Fruit fly (Drosophila melanogaster): ENCODE results near the gene salt.

The salt gene

dm6 chr3R:31709142-31709541 is 45.4 kb downstream of the salt start (continued):
- peak; percentile 33 for TF ChIP-seq CG18599 (GFP tag; optimal IDR thresholded peaks at IDR 0.05)
- TF ChIP-seq lov (optimal IDR thresholded peaks at IDR 0.05), result no peak
- TF ChIP-seq lov (GFP tag; IDR thresholded peaks at IDR 0.05), result no peak
- peak; percentile 17 for TF ChIP-seq pb (GFP tag; optimal IDR thresholded peaks at IDR 0.05)
- TF ChIP-seq CG15269 (tag; optimal IDR thresholded peaks at IDR 0.05), result peak; percentile 16
- TF ChIP-seq lab (GFP tag; optimal IDR thresholded peaks at IDR 0.05), result peak; percentile 64
- TF ChIP-seq slp2 (GFP tag; optimal IDR thresholded peaks at IDR 0.05), result no peak
- TF ChIP-seq CG17829 (tag; optimal IDR thresholded peaks at IDR 0.05), result no peak
- TF ChIP-seq CG3407 (GFP tag; optimal IDR thresholded peaks at IDR 0.05), result no peak
- no peak for TF ChIP-seq CG9932 (GFP tag; IDR thresholded peaks at IDR 0.05)
- no peak for TF ChIP-seq CG6683 (GFP tag; optimal IDR thresholded peaks at IDR 0.05)
- TF ChIP-seq CG13775 (GFP tag; optimal IDR thresholded peaks at IDR 0.05), result no peak
- TF ChIP-seq CG13123 (GFP tag; optimal IDR thresholded peaks at IDR 0.05), result no peak
- TF ChIP-seq CG1603 (tag; optimal IDR thresholded peaks at IDR 0.05), result peak; percentile 42
- no peak for TF ChIP-seq peb (GFP tag; IDR thresholded peaks at IDR 0.05)
- TF ChIP-seq Doc3 (GFP tag; IDR thresholded peaks at IDR 0.05; ENCODE audit: partially characterized antibody), result no peak
- TF ChIP-seq CG16863 (GFP tag; optimal IDR thresholded peaks at IDR 0.05), result no peak
- TF ChIP-seq nerfin-1 (tag; optimal IDR thresholded peaks at IDR 0.05), result no peak
- no peak for TF ChIP-seq esg (GFP tag; conservative IDR thresholded peaks at IDR 0.05)
- no peak for TF ChIP-seq Usf (GFP tag; optimal IDR thresholded peaks at IDR 0.05)
- TF ChIP-seq CG1832 (GFP tag; optimal IDR thresholded peaks at IDR 0.05), result no peak
- no peak for TF ChIP-seq ro (GFP tag; IDR thresholded peaks at IDR 0.05)
- no peak for TF ChIP-seq crc (GFP tag; optimal IDR thresholded peaks at IDR 0.05)
- peak; percentile 72 for TF ChIP-seq crol (GFP tag; IDR thresholded peaks at IDR 0.05)
- no peak for TF ChIP-seq stc (GFP tag; IDR thresholded peaks at IDR 0.05)
- no peak for TF ChIP-seq luna (GFP tag; optimal IDR thresholded peaks at IDR 0.05)
- no peak for TF ChIP-seq mirr (GFP tag; optimal IDR thresholded peaks at IDR 0.05)
- TF ChIP-seq CG17361 (GFP tag; IDR thresholded peaks at IDR 0.05), result no peak; the same call in 2 of the 3 replicates
- no peak for TF ChIP-seq CG8290 (GFP tag; optimal IDR thresholded peaks at IDR 0.05)
- TF ChIP-seq CG8290 (tag; optimal IDR thresholded peaks at IDR 0.05), result no peak
- no peak for TF ChIP-seq CG33213 (GFP tag; optimal IDR thresholded peaks at IDR 0.05)
- TF ChIP-seq zen (tag; optimal IDR thresholded peaks at IDR 0.05), result no peak
- no peak for TF ChIP-seq insv (GFP tag; optimal IDR thresholded peaks at IDR 0.05)
- TF ChIP-seq Asciz (GFP tag; optimal IDR thresholded peaks at IDR 0.05), result peak; percentile 27
- TF ChIP-seq bsh (GFP tag; optimal IDR thresholded peaks at IDR 0.05), result peak; percentile 13 to 40
- no peak for TF ChIP-seq bigmax (GFP tag; optimal IDR thresholded peaks at IDR 0.05)
- TF ChIP-seq NC2α (GFP tag; optimal IDR thresholded peaks at IDR 0.05), result no peak
- TF ChIP-seq Antp (GFP tag; optimal IDR thresholded peaks at IDR 0.05), result peak; percentile 6
- TF ChIP-seq gcm (GFP tag; optimal IDR thresholded peaks at IDR 0.05), result no peak
- no peak; the same call in 1 of the 2 replicates for TF ChIP-seq CG3847 (GFP tag; IDR thresholded peaks at IDR 0.05)
- TF ChIP-seq gcm2 (GFP tag; optimal IDR thresholded peaks at IDR 0.05), result no peak

dm6 chr3R:31708240-31708639 is 46.3 kb downstream of the salt start, which contains the start of gene CG42693:
Gene CG42693, minus strand, starts transcription at chr3R:31708340.
- TF ChIP-seq CG14050 (GFP tag; IDR thresholded peaks at IDR 0.05) (no peak), prd (optimal IDR thresholded peaks at IDR 0.05) (no peak), prd (GFP tag; IDR thresholded peaks at IDR 0.05) (no peak), CG17359 (tag; optimal IDR thresholded peaks at IDR 0.05) (no peak), CHES-1-like (GFP tag; optimal IDR thresholded peaks at IDR 0.05) (no peak), CG11695 (GFP tag; IDR thresholded peaks at IDR 0.05) (no peak), unpg (GFP tag; optimal IDR thresholded peaks at IDR 0.05) (no peak), en (GFP tag; optimal IDR thresholded peaks at IDR 0.05) (no peak), CG12104 (GFP tag; optimal IDR thresholded peaks at IDR 0.05) (no peak), CG5953 (GFP tag; IDR thresholded peaks at IDR 0.05) (no peak), Asciz (GFP tag; optimal IDR thresholded peaks at IDR 0.05) (no peak), trh (GFP tag; optimal IDR thresholded peaks at IDR 0.05) (no peak), Ada2b (GFP tag; IDR thresholded peaks at IDR 0.05) (no peak), Max (GFP tag; optimal IDR thresholded peaks at IDR 0.05) (no peak), nmo (GFP tag; optimal IDR thresholded peaks at IDR 0.05) (no peak), B-H1 (GFP tag; IDR thresholded peaks at IDR 0.05) (no peak)

Measured in whole organism, embryonic.